Fruit fly (Drosophila melanogaster) whole organism, embryonic: ENCODE measurements around the gene CG33947.

Source experiments
- Bgb ChIP-seq: fragments of 200-800 bp; sonication (Bioruptor generic); IDR thresholded peaks from 2 replicates; pipeline ENCODE4 v1.3.6; 2022; ENCODE audit warnings: missing biosample characterization, missing genetic modification characterization; ENCODE audit not compliant: partially characterized antibody
- CG11456 ChIP-seq: fragments of 200-800 bp; sonication (Bioruptor generic); IDR thresholded peaks from 3 replicates; pipeline ENCODE4 v1.3.6; 2022; ENCODE audit warnings: missing biosample characterization, missing genetic modification characterization
- CG11504 ChIP-seq: fragments of 200-800 bp; sonication (Bioruptor generic); optimal IDR thresholded peaks from 3 replicates; lab custom pipeline; 2019; ENCODE audit warnings: missing biosample characterization, mild to moderate bottlenecking, missing genetic modification characterization, moderate library complexity
- CG11560 ChIP-seq: fragments of 200-800 bp; sonication (Bioruptor generic); IDR thresholded peaks from 3 replicates; pipeline ENCODE4 v1.3.6; 2022; ENCODE audit warnings: missing biosample characterization, missing genetic modification characterization
- CG13296 ChIP-seq: fragments of 200-800 bp; sonication (Bioruptor generic); optimal IDR thresholded peaks from 3 replicates; lab custom pipeline; 2018; ENCODE audit warnings: missing biosample characterization, mild to moderate bottlenecking, missing genetic modification characterization
- CG13775 ChIP-seq: fragments of 200-800 bp; sonication (Bioruptor generic); optimal IDR thresholded peaks from 3 replicates; lab custom pipeline; 2017; ENCODE audit warnings: missing biosample characterization, mild to moderate bottlenecking, missing genetic modification characterization
- CG14710 ChIP-seq: fragments of 200-800 bp; sonication (Bioruptor generic); optimal IDR thresholded peaks from 3 replicates; lab custom pipeline; 2019; ENCODE audit warnings: missing biosample characterization, mild to moderate bottlenecking, missing genetic modification characterization, moderate library complexity
- CG15514 ChIP-seq: fragments of 200-800 bp; sonication (Bioruptor generic); optimal IDR thresholded peaks from 3 replicates; lab custom pipeline; 2017; ENCODE audit warnings: missing biosample characterization, missing genetic modification characterization, mild to moderate bottlenecking, moderate library complexity, missing genetic modification reagents
- CG16863 ChIP-seq: fragments of 200-800 bp; sonication (Bioruptor generic); optimal IDR thresholded peaks from 3 replicates; lab custom pipeline; 2016; ENCODE audit warnings: missing biosample characterization, missing genetic modification characterization
- CG17359 ChIP-seq: fragments of 200-800 bp; sonication (Bioruptor generic); optimal IDR thresholded peaks from 3 replicates; lab custom pipeline; 2018; ENCODE audit warnings: missing biosample characterization, mild to moderate bottlenecking, missing genetic modification characterization, moderate library complexity
- CG17912 ChIP-seq: fragments of 200-800 bp; sonication (Bioruptor generic); optimal IDR thresholded peaks from 2 replicates; lab custom pipeline; 2018; ENCODE audit warnings: missing biosample characterization, mild to moderate bottlenecking, missing genetic modification characterization
- CG31388 ChIP-seq: fragments of 200-800 bp; sonication (Bioruptor generic); optimal IDR thresholded peaks from 2 replicates; lab custom pipeline; 2016; ENCODE audit warnings: missing biosample characterization, missing genetic modification characterization
- CG34224 ChIP-seq: fragments of 200-800 bp; sonication (Bioruptor generic); IDR thresholded peaks from 3 replicates; pipeline ENCODE4 v1.3.6; 2022; ENCODE audit warnings: missing biosample characterization, missing genetic modification characterization; ENCODE audit not compliant: partially characterized antibody
- CG34376 ChIP-seq: fragments of 200-800 bp; sonication (Bioruptor generic); optimal IDR thresholded peaks from 2 replicates; lab custom pipeline; 2018; ENCODE audit warnings: missing biosample characterization, mild to moderate bottlenecking, missing genetic modification characterization
- CG42726 ChIP-seq: fragments of 200-800 bp; sonication (Bioruptor generic); IDR thresholded peaks from 2 replicates; pipeline ENCODE4 v1.3.6; 2022; ENCODE audit warnings: missing biosample characterization, missing genetic modification characterization; ENCODE audit not compliant: partially characterized antibody
- CG4282 ChIP-seq: fragments of 200-800 bp; sonication (Bioruptor generic); optimal IDR thresholded peaks from 2 replicates; lab custom pipeline; 2016; ENCODE audit warnings: missing biosample characterization, missing genetic modification characterization
- CG6175 ChIP-seq: fragments of 200-800 bp; sonication (Bioruptor generic); IDR thresholded peaks from 3 replicates; pipeline ENCODE4 v1.3.6; 2022; ENCODE audit warnings: missing biosample characterization, missing genetic modification characterization
- CG7786 ChIP-seq: fragments of 200-800 bp; sonication (Bioruptor generic); optimal IDR thresholded peaks from 2 replicates; lab custom pipeline; 2016; ENCODE audit warnings: missing biosample characterization, missing genetic modification characterization
- CG7963 ChIP-seq: fragments of 200-800 bp; sonication (Bioruptor generic); IDR thresholded peaks from 3 replicates; pipeline ENCODE4 v1.3.6; 2022; ENCODE audit warnings: missing biosample characterization, missing genetic modification characterization; ENCODE audit not compliant: partially characterized antibody
- CG7987 ChIP-seq: fragments of 200-800 bp; sonication (Bioruptor generic); optimal IDR thresholded peaks from 2 replicates; lab custom pipeline; 2018; ENCODE audit warnings: missing biosample characterization, mild to moderate bottlenecking, missing genetic modification characterization, moderate library complexity
- CG8765 ChIP-seq: fragments of 200-800 bp; sonication (Bioruptor generic); IDR thresholded peaks from 2 replicates; pipeline ENCODE4 v1.3.6; 2022; ENCODE audit warnings: missing biosample characterization, missing genetic modification characterization
- CG9437 ChIP-seq: fragments of 200-800 bp; sonication (Bioruptor generic); optimal IDR thresholded peaks from 2 replicates; lab custom pipeline; 2018; ENCODE audit warnings: missing biosample characterization, mild to moderate bottlenecking, missing genetic modification characterization
- CG9609 ChIP-seq: fragments of 200-800 bp; sonication (Bioruptor generic); optimal IDR thresholded peaks from 3 replicates; lab custom pipeline; 2016; ENCODE audit warnings: missing biosample characterization, missing genetic modification characterization
- CHES-1-like ChIP-seq: fragments of 200-800 bp; sonication (Bioruptor generic); optimal IDR thresholded peaks from 2 replicates; lab custom pipeline; 2016; ENCODE audit warnings: missing biosample characterization, missing genetic modification characterization
- Doc3 ChIP-seq: fragments of 200-800 bp; sonication (Bioruptor generic); IDR thresholded peaks from 3 replicates; pipeline ENCODE4 v1.3.6; 2022; ENCODE audit warnings: missing biosample characterization, missing genetic modification characterization; ENCODE audit not compliant: partially characterized antibody
- Dp ChIP-seq: fragments of 200-800 bp; sonication (Bioruptor generic); optimal IDR thresholded peaks from 2 replicates; lab custom pipeline; 2018; ENCODE audit warnings: missing biosample characterization, mild to moderate bottlenecking, missing genetic modification characterization, moderate library complexity
- GATAe ChIP-seq: fragments of 200-800 bp; sonication (Bioruptor generic); conservative IDR thresholded peaks from 2 replicates; pipeline ENCODE4 v1.3.6; 2022; ENCODE audit warnings: missing biosample characterization, missing genetic modification characterization
- HmgZ ChIP-seq: fragments of 200-800 bp; sonication (Bioruptor generic); optimal IDR thresholded peaks from 2 replicates; lab custom pipeline; 2018; ENCODE audit warnings: missing biosample characterization, mild to moderate bottlenecking, missing genetic modification characterization
- Hmx ChIP-seq: fragments of 200-800 bp; sonication (Bioruptor generic); optimal IDR thresholded peaks from 2 replicates; lab custom pipeline; 2016; ENCODE audit warnings: missing biosample characterization, missing genetic modification characterization
- Max ChIP-seq: fragments of 200-800 bp; sonication (Bioruptor generic); optimal IDR thresholded peaks from 2 replicates; lab custom pipeline; 2016; ENCODE audit warnings: missing biosample characterization, mild to moderate bottlenecking, missing genetic modification characterization
- Myb ChIP-seq: fragments of 200-800 bp; sonication (Bioruptor generic); optimal IDR thresholded peaks from 2 replicates; lab custom pipeline; 2016; ENCODE audit warnings: missing biosample characterization, missing genetic modification characterization
- NC2β ChIP-seq: fragments of 200-800 bp; sonication (Bioruptor generic); optimal IDR thresholded peaks from 2 replicates; lab custom pipeline; 2016; ENCODE audit warnings: missing biosample characterization, missing genetic modification characterization
- NK7.1 ChIP-seq: fragments of 200-800 bp; sonication (Bioruptor generic); optimal IDR thresholded peaks from 3 replicates; lab custom pipeline; 2016; ENCODE audit warnings: missing biosample characterization, missing genetic modification characterization
- Sox102F ChIP-seq: fragments of 200-800 bp; sonication (Bioruptor generic); optimal IDR thresholded peaks from 2 replicates; lab custom pipeline; 2018; ENCODE audit warnings: missing biosample characterization, mild to moderate bottlenecking, missing genetic modification characterization, moderate library complexity
- ash1 ChIP-seq: fragments of 200-800 bp; sonication (Bioruptor generic); optimal IDR thresholded peaks from 2 replicates; lab custom pipeline; 2018; ENCODE audit warnings: missing biosample characterization, mild to moderate bottlenecking, missing genetic modification characterization
- ato ChIP-seq: fragments of 200-800 bp; sonication (Bioruptor generic); IDR thresholded peaks from 2 replicates; pipeline ENCODE4 v1.3.6; 2022; ENCODE audit warnings: missing biosample characterization, missing genetic modification characterization; ENCODE audit not compliant: partially characterized antibody
- ci ChIP-seq: fragments of 200-800 bp; sonication (Bioruptor generic); IDR thresholded peaks from 3 replicates; pipeline ENCODE4 v1.3.6; 2022; ENCODE audit warnings: missing biosample characterization, missing genetic modification characterization
- da ChIP-seq: fragments of 200-800 bp; sonication (Bioruptor generic); optimal IDR thresholded peaks from 2 replicates; lab custom pipeline; 2016; ENCODE audit warnings: missing biosample characterization, missing genetic modification characterization
- dm ChIP-seq: fragments of 200-800 bp; sonication (Bioruptor generic); optimal IDR thresholded peaks from 3 replicates; lab custom pipeline; 2016; ENCODE audit warnings: missing biosample characterization, missing genetic modification characterization
- dpn ChIP-seq, 2 experiments: fragments of 200-800 bp; sonication (Bioruptor generic); optimal IDR thresholded peaks; 3 replicates each; lab custom pipeline; 2016; ENCODE audit warnings: missing biosample characterization in 2 of 2, missing genetic modification characterization in 2 of 2
- her ChIP-seq: fragments of 200-800 bp; sonication (Bioruptor generic); optimal IDR thresholded peaks from 2 replicates; lab custom pipeline; 2016; ENCODE audit warnings: missing biosample characterization, missing genetic modification characterization
- hth ChIP-seq: fragments of >200 bp; optimal IDR thresholded peaks from 2 replicates; lab custom pipeline; 2017; ENCODE audit warnings: inconsistent platforms
- kay ChIP-seq: fragments of 200-800 bp; sonication (Bioruptor generic); optimal IDR thresholded peaks from 2 replicates; lab custom pipeline; 2016; ENCODE audit warnings: missing biosample characterization, missing genetic modification characterization
- onecut ChIP-seq: fragments of 200-800 bp; sonication (Bioruptor generic); IDR thresholded peaks from 2 replicates; pipeline ENCODE4 v1.3.6; 2022; ENCODE audit warnings: missing biosample characterization, missing genetic modification characterization
- sens ChIP-seq: fragments of 200-800 bp; sonication (Bioruptor generic); peaks from one replicate; lab custom pipeline; 2016; ENCODE audit warnings: missing biosample characterization, missing genetic modification characterization
- sima ChIP-seq: fragments of 200-800 bp; sonication (Bioruptor generic); optimal IDR thresholded peaks from 2 replicates; lab custom pipeline; 2016; ENCODE audit warnings: missing biosample characterization, missing genetic modification characterization
- slbo ChIP-seq: fragments of 200-800 bp; sonication (Bioruptor generic); IDR thresholded peaks from 2 replicates; pipeline ENCODE4 v1.3.6; 2022; ENCODE audit warnings: missing biosample characterization, missing genetic modification characterization
- so ChIP-seq: fragments of 200-800 bp; sonication (Bioruptor generic); IDR thresholded peaks from 3 replicates; pipeline ENCODE4 v1.3.6; 2022; ENCODE audit warnings: missing biosample characterization, missing genetic modification characterization
- sug ChIP-seq: fragments of 200-800 bp; optimal IDR thresholded peaks from 2 replicates; lab custom pipeline; 2019; ENCODE audit warnings: missing biosample characterization, mild to moderate bottlenecking, missing genetic modification characterization, moderate library complexity
- unc-4 ChIP-seq: fragments of 200-800 bp; sonication (Bioruptor generic); IDR thresholded peaks from 2 replicates; pipeline ENCODE4 v1.3.6; 2022; ENCODE audit warnings: missing biosample characterization, missing genetic modification characterization; ENCODE audit not compliant: partially characterized antibody
- vfl ChIP-seq: fragments of 200-800 bp; sonication (Bioruptor generic); optimal IDR thresholded peaks from 2 replicates; lab custom pipeline; 2016; ENCODE audit warnings: missing biosample characterization, missing genetic modification characterization

Gene CG33947

dm6 chr3L:11123088-11123487 lies 26.8 kb downstream of the CG33947 start, which contains the start of the genes Ufd1 and NaPi-III (continued):
- TF ChIP-seq CG7786 (no peak), CG42726 (peak; percentile 90), CG13296 (no peak), NK7.1 (GFP tag; lab: Kevin White, UChicago) (no peak), hth (lab: Kevin White, UChicago) (no peak), CG8765 (GFP tag; lab: Robert Waterston, UW) (no peak), CG9437 (GFP tag; lab: Kevin White, UChicago) (peak; percentile 14), GATAe (GFP tag; lab: Robert Waterston, UW) (peak; percentile 50; the same call in 1 of the 2 replicates), so (GFP tag; lab: Robert Waterston, UW) (0 out of 3 replicates have a peak, but pooled peaks have one; percentile 52), sima (GFP tag; lab: Kevin White, UChicago) (no peak), CG17912 (GFP tag; lab: Kevin White, UChicago) (no peak), dpn (GFP tag; optimal IDR thresholded peaks at IDR 0.05; lab: Kevin White, UChicago) (peak; percentile 46 to 62), slbo (GFP tag; lab: Robert Waterston, UW) (peak; percentile 76), Myb (GFP tag; lab: Kevin White, UChicago) (peak; percentile 81), CG13775 (GFP tag; lab: Kevin White, UChicago) (peak; percentile 46), ash1 (GFP tag; lab: Kevin White, UChicago) (no peak), CG11456 (GFP tag; lab: Robert Waterston, UW) (peak; percentile 75; the same call in 2 of the 3 replicates), CG6175 (GFP tag; lab: Robert Waterston, UW) (peak; percentile 100), Bgb (GFP tag; lab: Robert Waterston, UW) (peak; percentile 91), onecut (GFP tag; lab: Robert Waterston, UW) (no peak), her (GFP tag; lab: Kevin White, UChicago) (peak; percentile 54), Hmx (GFP tag; lab: Kevin White, UChicago) (no peak), Sox102F (GFP tag; lab: Kevin White, UChicago) (peak; percentile 16), CG34376 (no peak), da (peak; percentile 39), CG31388 (GFP tag; lab: Kevin White, UChicago) (no peak), unc-4 (GFP tag; lab: Robert Waterston, UW) (peak; percentile 92), ci (peak; percentile 48; the same call in 1 of the 3 replicates), vfl (GFP tag; lab: Kevin White, UChicago) (peak; percentile 38), dm (peak; percentile 73), sens (GFP tag; lab: Kevin White, UChicago) (peak; percentile 85), Dp (GFP tag; lab: Kevin White, UChicago) (peak; percentile 85), CG7987 (no peak), HmgZ (tag; lab: Kevin White, UChicago) (peak; percentile 91), CG34224 (peak; percentile 72), CG11560 (tag; lab: Robert Waterston, UW) (peak; percentile 78), CG16863 (peak; percentile 8), CG14710 (peak; percentile 67), Max (GFP tag; lab: Kevin White, UChicago) (no peak), Doc3 (peak; percentile 67), sug (tag; lab: Kevin White, UChicago) (peak; percentile 63), CG7963 (GFP tag; lab: Robert Waterston, UW) (peak; percentile 68), CG11504 (tag; lab: Kevin White, UChicago) (peak; percentile 61), CG4282 (GFP tag; lab: Kevin White, UChicago) (peak; percentile 36), ato (GFP tag; lab: Robert Waterston, UW) (peak; percentile 84), CG15514 (GFP tag; lab: Kevin White, UChicago) (peak; percentile 80), NC2β (peak; percentile 60), kay (peak; percentile 15), CG17359 (peak; percentile 57), CHES-1-like (GFP tag; lab: Kevin White, UChicago) (peak; percentile 87), CG9609 (GFP tag; lab: Kevin White, UChicago) (peak; percentile 52)
